Worm (Caenorhabditis elegans): ENCODE results near the gene prp-3.
A peak's percentile ranks its signal among the peaks of the same experiment; 100 is the strongest.

ce11 chrIII:10460427-10461163, 32.8 kb upstream of the prp-3 start, which contains the start of gene ecps-1:
- TF ChIP-seq R02D3.7 (tag; optimal IDR thresholded peaks at IDR 0.05) (no peak), nhr-42 (GFP tag; IDR thresholded peaks at IDR 0.05) (peak; percentile 78), ztf-11 (tag; optimal IDR thresholded peaks at IDR 0.05) (no peak)

Measured in whole organism, L4 larva.